Fruit fly (Drosophila melanogaster) whole organism, prepupa: ENCODE results near the gene dx.

Source experiments
- CG10631 ChIP-seq: fragments of 200-800 bp; sonication (Bioruptor generic); optimal IDR thresholded peaks from 2 replicates; lab custom pipeline; 2016; ENCODE audit warnings: missing biosample characterization, missing genetic modification characterization
- CG10669 ChIP-seq: fragments of 200-800 bp; sonication (Bioruptor generic); optimal IDR thresholded peaks from 3 replicates; lab custom pipeline; 2018; ENCODE audit warnings: missing biosample characterization, mild to moderate bottlenecking, missing genetic modification characterization, moderate library complexity
- CG11762 ChIP-seq: fragments of 200-800 bp; sonication (Bioruptor generic); optimal IDR thresholded peaks from 3 replicates; lab custom pipeline; 2016; ENCODE audit warnings: missing biosample characterization, missing genetic modification characterization; ENCODE audit not compliant: insufficient read depth
- CG1621 ChIP-seq: fragments of 200-800 bp; sonication (Bioruptor generic); optimal IDR thresholded peaks from 3 replicates; lab custom pipeline; 2018; ENCODE audit warnings: missing biosample characterization, mild to moderate bottlenecking, missing genetic modification characterization
- CG16779 ChIP-seq: fragments of 200-800 bp; sonication (Bioruptor generic); optimal IDR thresholded peaks from 3 replicates; lab custom pipeline; 2017; ENCODE audit warnings: missing biosample characterization, mild to moderate bottlenecking, missing genetic modification characterization
- CG3032 ChIP-seq: fragments of 200-800 bp; optimal IDR thresholded peaks from 2 replicates; lab custom pipeline; 2019; ENCODE audit warnings: missing biosample characterization, mild to moderate bottlenecking, missing genetic modification characterization, moderate library complexity
- CG31627 ChIP-seq: fragments of 200-800 bp; sonication (Bioruptor generic); optimal IDR thresholded peaks from 3 replicates; lab custom pipeline; 2016; ENCODE audit warnings: missing biosample characterization, missing genetic modification characterization
- CG32006 ChIP-seq: fragments of 200-800 bp; sonication (Bioruptor generic); optimal IDR thresholded peaks from 3 replicates; lab custom pipeline; 2017; ENCODE audit warnings: missing biosample characterization, mild to moderate bottlenecking, missing genetic modification characterization
- CG34406 ChIP-seq: fragments of 200-800 bp; sonication (Bioruptor generic); optimal IDR thresholded peaks from 3 replicates; lab custom pipeline; 2016; ENCODE audit warnings: missing biosample characterization, missing genetic modification characterization
- CG3919 ChIP-seq: fragments of 200-800 bp; sonication (Bioruptor generic); optimal IDR thresholded peaks from 3 replicates; lab custom pipeline; 2016; ENCODE audit warnings: missing biosample characterization, missing genetic modification characterization
- CG4318 ChIP-seq: fragments of 200-800 bp; sonication (Bioruptor generic); optimal IDR thresholded peaks from 3 replicates; lab custom pipeline; 2017; ENCODE audit warnings: missing biosample characterization, mild to moderate bottlenecking, missing genetic modification characterization
- CG6163 ChIP-seq: fragments of 200-800 bp; sonication (Bioruptor generic); IDR thresholded peaks from 3 replicates; pipeline ENCODE4 v1.3.6; 2022; ENCODE audit warnings: missing biosample characterization, missing genetic modification characterization
- CG6276 ChIP-seq: fragments of 200-800 bp; sonication (Bioruptor generic); optimal IDR thresholded peaks from 2 replicates; lab custom pipeline; 2017; ENCODE audit warnings: missing biosample characterization, mild to moderate bottlenecking, missing genetic modification characterization
- CG6808 ChIP-seq: fragments of 200-800 bp; sonication (Bioruptor generic); optimal IDR thresholded peaks from 3 replicates; lab custom pipeline; 2017; ENCODE audit warnings: missing biosample characterization, missing genetic modification characterization, mild to moderate bottlenecking, moderate library complexity, missing genetic modification reagents
- CG7368 ChIP-seq: fragments of 200-800 bp; sonication (Bioruptor generic); optimal IDR thresholded peaks from 3 replicates; lab custom pipeline; 2016; ENCODE audit warnings: missing biosample characterization, missing genetic modification characterization
- CG8119 ChIP-seq: fragments of 200-800 bp; sonication (Bioruptor generic); IDR thresholded peaks from 3 replicates; pipeline ENCODE4 v1.3.6; 2022; ENCODE audit warnings: missing biosample characterization, missing genetic modification characterization
- CG8319 ChIP-seq: fragments of 200-800 bp; sonication (Bioruptor generic); optimal IDR thresholded peaks from 3 replicates; lab custom pipeline; 2016; ENCODE audit warnings: missing biosample characterization, missing genetic modification characterization
- CG8632 ChIP-seq: fragments of 200-800 bp; sonication (Bioruptor generic); optimal IDR thresholded peaks from 3 replicates; lab custom pipeline; 2016; ENCODE audit warnings: missing biosample characterization, missing genetic modification characterization
- CG9139 ChIP-seq: fragments of 200-800 bp; sonication (Bioruptor generic); optimal IDR thresholded peaks from 3 replicates; lab custom pipeline; 2017; ENCODE audit warnings: missing biosample characterization, mild to moderate bottlenecking, missing genetic modification characterization
- Eip75B ChIP-seq: fragments of 200-800 bp; sonication (Bioruptor generic); optimal IDR thresholded peaks from 3 replicates; lab custom pipeline; 2016; ENCODE audit warnings: missing biosample characterization, missing genetic modification characterization
- Eip78C ChIP-seq: fragments of 200-800 bp; sonication (Bioruptor generic); peaks from one replicate; lab custom pipeline; 2016; ENCODE audit warnings: missing biosample characterization, missing genetic modification characterization
- Ets96B ChIP-seq: fragments of 200-800 bp; optimal IDR thresholded peaks from 2 replicates; lab custom pipeline; 2019; ENCODE audit warnings: missing biosample characterization, mild to moderate bottlenecking, missing genetic modification characterization, moderate library complexity
- Gug ChIP-seq: fragments of 200-800 bp; sonication (Bioruptor generic); IDR thresholded peaks from 2 replicates; pipeline ENCODE4 v1.3.6; 2022; ENCODE audit warnings: missing biosample characterization, missing genetic modification characterization
- Hr38 ChIP-seq: sonication (Bioruptor generic); optimal IDR thresholded peaks from 2 replicates; lab custom pipeline; 2016; ENCODE audit warnings: missing biosample characterization, missing genetic modification characterization
- Hr39 ChIP-seq: fragments of 200-800 bp; sonication (Bioruptor generic); optimal IDR thresholded peaks from 2 replicates; lab custom pipeline; 2016; ENCODE audit warnings: missing biosample characterization, missing genetic modification characterization
- Hr4 ChIP-seq: fragments of 200-800 bp; sonication (Bioruptor generic); optimal IDR thresholded peaks from 3 replicates; lab custom pipeline; 2016; ENCODE audit warnings: missing biosample characterization, missing genetic modification characterization
- Lpt ChIP-seq: fragments of 200-800 bp; sonication (Bioruptor generic); optimal IDR thresholded peaks from 3 replicates; lab custom pipeline; 2016; ENCODE audit warnings: missing biosample characterization, missing genetic modification characterization
- OdsH ChIP-seq: fragments of 200-800 bp; sonication (Bioruptor generic); optimal IDR thresholded peaks from 3 replicates; lab custom pipeline; 2016; ENCODE audit warnings: missing biosample characterization, missing genetic modification characterization
- Smox ChIP-seq: fragments of 200-800 bp; sonication (Bioruptor generic); optimal IDR thresholded peaks from 3 replicates; lab custom pipeline; 2016; ENCODE audit warnings: missing biosample characterization, missing genetic modification characterization
- Sox14 ChIP-seq: fragments of 200-800 bp; sonication (Bioruptor generic); optimal IDR thresholded peaks from 3 replicates; lab custom pipeline; 2016; ENCODE audit warnings: missing biosample characterization, missing genetic modification characterization
- Sox15 ChIP-seq: fragments of 200-800 bp; sonication (Bioruptor generic); optimal IDR thresholded peaks from 3 replicates; lab custom pipeline; 2016; ENCODE audit warnings: missing biosample characterization, missing genetic modification characterization
- achi ChIP-seq: fragments of 200-800 bp; sonication (Bioruptor generic); optimal IDR thresholded peaks from 3 replicates; lab custom pipeline; 2016; ENCODE audit warnings: missing biosample characterization, missing genetic modification characterization
- acj6 ChIP-seq: fragments of 200-800 bp; sonication (Bioruptor generic); optimal IDR thresholded peaks from 3 replicates; lab custom pipeline; 2016; ENCODE audit warnings: missing biosample characterization, missing genetic modification characterization
- cyc ChIP-seq: fragments of 200-800 bp; sonication (Bioruptor generic); optimal IDR thresholded peaks from 3 replicates; lab custom pipeline; 2016; ENCODE audit warnings: missing biosample characterization, missing genetic modification characterization
- dac ChIP-seq: fragments of 200-800 bp; sonication (Bioruptor generic); optimal IDR thresholded peaks from 2 replicates; lab custom pipeline; 2017; ENCODE audit warnings: missing biosample characterization, mild to moderate bottlenecking, missing genetic modification characterization
- dsx ChIP-seq: fragments of 200-800 bp; optimal IDR thresholded peaks from 3 replicates; lab custom pipeline; 2019; ENCODE audit warnings: missing biosample characterization, mild to moderate bottlenecking, missing genetic modification characterization, moderate library complexity; ENCODE audit not compliant: poor library complexity, severe bottlenecking
- eg ChIP-seq: fragments of 200-800 bp; sonication (Bioruptor generic); IDR thresholded peaks from 3 replicates; pipeline ENCODE4 v1.3.6; 2022; ENCODE audit warnings: missing biosample characterization, missing genetic modification characterization
- esn ChIP-seq: fragments of 200-800 bp; sonication (Bioruptor generic); optimal IDR thresholded peaks from 2 replicates; lab custom pipeline; 2016; ENCODE audit warnings: missing biosample characterization, mild to moderate bottlenecking, missing genetic modification characterization, moderate library complexity
- fd59A ChIP-seq: fragments of 200-800 bp; sonication (Bioruptor generic); optimal IDR thresholded peaks from 2 replicates; lab custom pipeline; 2017; ENCODE audit warnings: missing biosample characterization, mild to moderate bottlenecking, missing genetic modification characterization, missing genetic modification reagents
- fkh ChIP-seq: fragments of 200-800 bp; sonication (Bioruptor generic); optimal IDR thresholded peaks from 3 replicates; lab custom pipeline; 2017; ENCODE audit warnings: missing biosample characterization, mild to moderate bottlenecking, missing genetic modification characterization, moderate library complexity
- lz ChIP-seq: fragments of 200-800 bp; sonication (Bioruptor generic); optimal IDR thresholded peaks from 3 replicates; lab custom pipeline; 2016; ENCODE audit warnings: missing biosample characterization, missing genetic modification characterization
- net ChIP-seq: fragments of 200-800 bp; sonication (Bioruptor generic); optimal IDR thresholded peaks from 3 replicates; lab custom pipeline; 2016; ENCODE audit warnings: missing biosample characterization, missing genetic modification characterization
- pdm3 ChIP-seq: fragments of 200-800 bp; sonication (Bioruptor generic); optimal IDR thresholded peaks from 3 replicates; lab custom pipeline; 2016; ENCODE audit warnings: missing biosample characterization, missing genetic modification characterization
- salr ChIP-seq, 2 experiments: fragments of 200-800 bp; sonication (Bioruptor generic); optimal IDR thresholded peaks; 3 replicates each; lab custom pipeline; 2016 to 2018; ENCODE audit warnings: missing biosample characterization in 2 of 2, missing genetic modification characterization in 2 of 2, mild to moderate bottlenecking in 1 of 2
- spab ChIP-seq: fragments of 200-800 bp; sonication (Bioruptor generic); optimal IDR thresholded peaks from 2 replicates; lab custom pipeline; 2017; ENCODE audit warnings: missing biosample characterization, mild to moderate bottlenecking, missing genetic modification characterization, missing genetic modification reagents
- ss ChIP-seq, 2 experiments: fragments of 200-800 bp; sonication (Bioruptor generic); optimal IDR thresholded peaks; 2 replicates in 1 of 2; 3 replicates in 1 of 2; lab custom pipeline; 2017 to 2018; ENCODE audit warnings: mild to moderate bottlenecking in 2 of 2, missing biosample characterization in 2 of 2, missing genetic modification characterization in 2 of 2, moderate library complexity in 1 of 2
- svp ChIP-seq: fragments of 200-800 bp; sonication (Bioruptor generic); peaks from one replicate; lab custom pipeline; 2016; ENCODE audit warnings: missing biosample characterization, missing genetic modification characterization
- topi ChIP-seq: fragments of 200-800 bp; sonication (Bioruptor generic); optimal IDR thresholded peaks from 3 replicates; lab custom pipeline; 2016; ENCODE audit warnings: missing biosample characterization, missing genetic modification characterization
- vri ChIP-seq: fragments of 200-800 bp; sonication (Bioruptor generic); optimal IDR thresholded peaks from 3 replicates; lab custom pipeline; 2016; ENCODE audit warnings: missing biosample characterization, mild to moderate bottlenecking, missing genetic modification characterization

Gene dx

dm6 chrX:6527680-6528079 lies 6.1 kb upstream of the dx start, which contains the start of gene CG3342:
TSS of gene CG3342 (minus strand) at chrX:6527888.
- TF ChIP-seq vri (GFP tag; lab: Kevin White, UChicago): no peak
- TF ChIP-seq CG32006: no peak
- no peak for TF ChIP-seq Hr4
- TF ChIP-seq Eip78C: peak; percentile 34
- TF ChIP-seq svp (GFP tag; lab: Kevin White, UChicago): peak; percentile 47
- no peak for TF ChIP-seq Sox14 (GFP tag; lab: Kevin White, UChicago)

- peak; percentile 45 for TF ChIP-seq CG31627 (GFP tag; lab: Kevin White, UChicago)
- peak; percentile 59 for TF ChIP-seq CG10669 (GFP tag; lab: Kevin White, UChicago)
- TF ChIP-seq CG8319: peak; percentile 29
- TF ChIP-seq topi (GFP tag; lab: Kevin White, UChicago): peak; percentile 42
- peak; percentile 32 for TF ChIP-seq lz (GFP tag; lab: Kevin White, UChicago)
- peak; percentile 57 for TF ChIP-seq Ets96B
- peak; percentile 45 for TF ChIP-seq cyc
- no peak for TF ChIP-seq fkh
- peak in 1 of 2 experiments; percentile 13 for TF ChIP-seq salr (GFP tag; optimal IDR thresholded peaks at IDR 0.05; lab: Kevin White, UChicago)
- peak; percentile 31 for TF ChIP-seq spab
- peak; percentile 37 for TF ChIP-seq CG8632 (GFP tag; lab: Kevin White, UChicago)
- no peak for TF ChIP-seq Sox15 (GFP tag; lab: Kevin White, UChicago)
- no peak for TF ChIP-seq ss (GFP tag; optimal IDR thresholded peaks at IDR 0.05; lab: Kevin White, UChicago)
- no peak for TF ChIP-seq Lpt (GFP tag; lab: Kevin White, UChicago)
- no peak for TF ChIP-seq CG6276 (GFP tag; lab: Kevin White, UChicago)
- peak; percentile 37 for TF ChIP-seq esn (GFP tag; lab: Kevin White, UChicago)
- TF ChIP-seq CG1621 (tag; lab: Kevin White, UChicago): peak; percentile 42
- peak; percentile 46 for TF ChIP-seq CG3032 (tag; lab: Kevin White, UChicago)
- TF ChIP-seq dac (GFP tag; lab: Kevin White, UChicago): no peak
- TF ChIP-seq CG6808 (GFP tag; lab: Kevin White, UChicago): no peak
- peak; percentile 34 for TF ChIP-seq OdsH (GFP tag; lab: Kevin White, UChicago)
- peak; percentile 53 for TF ChIP-seq acj6 (GFP tag; lab: Kevin White, UChicago)
- no peak for TF ChIP-seq CG4318 (GFP tag; lab: Kevin White, UChicago)
- peak; percentile 42 for TF ChIP-seq achi (GFP tag; lab: Kevin White, UChicago)
- peak; percentile 52 for TF ChIP-seq dsx (GFP tag; lab: Kevin White, UChicago)
- peak; percentile 56 for TF ChIP-seq Hr39
- peak; percentile 4 for TF ChIP-seq CG11762
- 0 out of 2 replicates have a peak, but pooled peaks have one; percentile 28 for TF ChIP-seq Gug (GFP tag; lab: Robert Waterston, UW)
- TF ChIP-seq CG3919 (GFP tag; lab: Kevin White, UChicago): peak; percentile 51
- TF ChIP-seq CG9139 (GFP tag; lab: Kevin White, UChicago): no peak
- TF ChIP-seq net (GFP tag; lab: Kevin White, UChicago): peak; percentile 49
- TF ChIP-seq fd59A (GFP tag; lab: Kevin White, UChicago): peak; percentile 20
- TF ChIP-seq Eip78C: peak; percentile 84
- peak; percentile 42 for TF ChIP-seq Eip75B (GFP tag; lab: Kevin White, UChicago)
- peak; percentile 29 for TF ChIP-seq Hr4
- TF ChIP-seq CG32006: peak; percentile 45
- TF ChIP-seq CG6163 (GFP tag; lab: Robert Waterston, UW): peak; percentile 50; the same call in 1 of the 3 replicates
- peak; percentile 51 for TF ChIP-seq CG7368 (GFP tag; lab: Kevin White, UChicago)
- peak; percentile 33 for TF ChIP-seq CG34406 (GFP tag; lab: Kevin White, UChicago)
- TF ChIP-seq eg (GFP tag; lab: Robert Waterston, UW): peak; percentile 67
- TF ChIP-seq svp (GFP tag; lab: Kevin White, UChicago): peak; percentile 75
- TF ChIP-seq pdm3: peak; percentile 61
- peak; percentile 42 for TF ChIP-seq CG10631 (GFP tag; lab: Kevin White, UChicago)
- peak; percentile 21 for TF ChIP-seq Smox (GFP tag; lab: Kevin White, UChicago)
- TF ChIP-seq Hr38 (GFP tag; lab: Kevin White, UChicago): no peak
- TF ChIP-seq CG8119 (GFP tag; lab: Robert Waterston, UW): no peak
- no peak for TF ChIP-seq CG16779
These were observed 5.2 kb upstream of the dx start, which contains the start of gene Agxt for dm6 chrX:6528508-6528998. TSS of gene Agxt (plus strand) at chrX:6528948.
